Fruit fly (Drosophila melanogaster): Measurements from ENCODE around the gene CG14564.

CG14564 gene

dm6 chr3L:21756857-21757256 lies at the start of gene CG14564:
Gene CG14564 (plus strand): TSS chr3L:21757157.
- no peak for TF ChIP-seq Sox15 (GFP tag; optimal IDR thresholded peaks at IDR 0.05)
- no peak for TF ChIP-seq CG6854 (GFP tag; optimal IDR thresholded peaks at IDR 0.05)
- no peak for TF ChIP-seq Hr4 (GFP tag; optimal IDR thresholded peaks at IDR 0.05)
- no peak for TF ChIP-seq Hr39 (GFP tag; optimal IDR thresholded peaks at IDR 0.05)
- TF ChIP-seq CG8119 (GFP tag; IDR thresholded peaks at IDR 0.05), result no peak
- no peak for TF ChIP-seq Lpt (GFP tag; optimal IDR thresholded peaks at IDR 0.05)
- TF ChIP-seq Met (GFP tag; optimal IDR thresholded peaks at IDR 0.05), result no peak
- TF ChIP-seq lz (GFP tag; optimal IDR thresholded peaks at IDR 0.05), result no peak

- TF ChIP-seq CG1621 (tag; optimal IDR thresholded peaks at IDR 0.05) (no peak), CG6808 (GFP tag; optimal IDR thresholded peaks at IDR 0.05) (peak; percentile 95), Eip75B (GFP tag; optimal IDR thresholded peaks at IDR 0.05) (peak; percentile 51), Met (GFP tag; optimal IDR thresholded peaks at IDR 0.05) (peak; percentile 82), dac (GFP tag; optimal IDR thresholded peaks at IDR 0.05) (no peak), acj6 (GFP tag; optimal IDR thresholded peaks at IDR 0.05) (peak; percentile 88), CG15336 (GFP tag; IDR thresholded peaks at IDR 0.05) (peak; percentile 77), fkh (GFP tag; optimal IDR thresholded peaks at IDR 0.05) (no peak), Ets96B (tag; optimal IDR thresholded peaks at IDR 0.05) (peak; percentile 88), Hr39 (GFP tag; optimal IDR thresholded peaks at IDR 0.05) (peak; percentile 63), ss (GFP tag; optimal IDR thresholded peaks at IDR 0.05) (peak; percentile 78 to 90), CG11762 (GFP tag; optimal IDR thresholded peaks at IDR 0.05; ENCODE audit: insufficient read depth) (peak; percentile 72), Hr38 (GFP tag; optimal IDR thresholded peaks at IDR 0.05) (no peak), CG11294 (GFP tag; IDR thresholded peaks at IDR 0.05) (peak; percentile 33; the same call in 1 of the 2 replicates), CG3919 (GFP tag; optimal IDR thresholded peaks at IDR 0.05) (peak; percentile 85), CG10669 (GFP tag; optimal IDR thresholded peaks at IDR 0.05) (peak; percentile 85), Eip93F (GFP tag; optimal IDR thresholded peaks at IDR 0.05) (peak; percentile 67), CG7368 (GFP tag; optimal IDR thresholded peaks at IDR 0.05) (peak; percentile 58), Sox15 (GFP tag; optimal IDR thresholded peaks at IDR 0.05) (peak; percentile 69), CG9139 (GFP tag; optimal IDR thresholded peaks at IDR 0.05) (peak; percentile 72), CG6854 (GFP tag; optimal IDR thresholded peaks at IDR 0.05) (peak; percentile 21), Hr4 (GFP tag; optimal IDR thresholded peaks at IDR 0.05) (peak; percentile 70), svp (GFP tag) (peak; percentile 90), CG8319 (GFP tag; optimal IDR thresholded peaks at IDR 0.05) (peak; percentile 59), cyc (GFP tag; optimal IDR thresholded peaks at IDR 0.05) (peak; percentile 75), CG6792 (GFP tag; optimal IDR thresholded peaks at IDR 0.05) (peak; percentile 71), Gug (GFP tag; IDR thresholded peaks at IDR 0.05) (0 out of 2 replicates have a peak, but pooled peaks have one; percentile 26), CG10631 (GFP tag; optimal IDR thresholded peaks at IDR 0.05) (peak; percentile 81), CG6276 (GFP tag; optimal IDR thresholded peaks at IDR 0.05) (peak; percentile 68), Smox (GFP tag; optimal IDR thresholded peaks at IDR 0.05) (peak; percentile 78), Lpt (GFP tag; optimal IDR thresholded peaks at IDR 0.05) (peak; percentile 63), Sox14 (GFP tag; optimal IDR thresholded peaks at IDR 0.05) (peak; percentile 73), CG31627 (GFP tag; optimal IDR thresholded peaks at IDR 0.05) (peak; percentile 72), CG3032 (tag; optimal IDR thresholded peaks at IDR 0.05) (peak; percentile 88), CG4318 (GFP tag; optimal IDR thresholded peaks at IDR 0.05) (peak; percentile 60), CG11902 (GFP tag; optimal IDR thresholded peaks at IDR 0.05) (peak; percentile 63), CG8119 (GFP tag; IDR thresholded peaks at IDR 0.05) (peak; percentile 77), spab (GFP tag; optimal IDR thresholded peaks at IDR 0.05) (peak; percentile 91), eg (GFP tag; IDR thresholded peaks at IDR 0.05) (0 out of 3 replicates have a peak, but pooled peaks have one; percentile 21), achi (GFP tag; optimal IDR thresholded peaks at IDR 0.05) (peak; percentile 85), CG16779 (tag; optimal IDR thresholded peaks at IDR 0.05) (peak; percentile 47), Blimp-1 (GFP tag; optimal IDR thresholded peaks at IDR 0.05) (peak; percentile 67), Eip78C (GFP tag) (peak; percentile 96), CG6163 (GFP tag; IDR thresholded peaks at IDR 0.05) (peak; percentile 63; the same call in 2 of the 3 replicates), esn (GFP tag; optimal IDR thresholded peaks at IDR 0.05) (peak; percentile 86), dsx (GFP tag; optimal IDR thresholded peaks at IDR 0.05; ENCODE audit: poor library complexity, severe bottlenecking) (peak; percentile 81)
Measured at dm6 chr3L:21709785-21710591, 47.0 kb upstream of the CG14564 start.

Data from whole organism, prepupa.